Fruit fly (Drosophila melanogaster): ENCODE results near the gene CG15219.

dm6 chr2L:22131171-22131675 lies 25.9 kb upstream of the CG15219 start, which contains the start of gene CG42748:
- TF ChIP-seq kay (GFP tag; ENCODE audit: borderline replicate concordance) (peak; percentile 13), Mnt (GFP tag; optimal IDR thresholded peaks at IDR 0.05) (peak; percentile 10), CG1620 (GFP tag; optimal IDR thresholded peaks at IDR 0.05) (peak; percentile 35), Crg-1 (GFP tag; optimal IDR thresholded peaks at IDR 0.05) (no peak), bab1 (GFP tag; optimal IDR thresholded peaks at IDR 0.05) (peak; percentile 25), CG12768 (GFP tag; optimal IDR thresholded peaks at IDR 0.05) (no peak), ovo (GFP tag; optimal IDR thresholded peaks at IDR 0.05) (no peak), tj (GFP tag; optimal IDR thresholded peaks at IDR 0.05) (no peak), CG33017 (tag; optimal IDR thresholded peaks at IDR 0.05) (no peak)
